Worm (Caenorhabditis elegans): ENCODE results near the gene Y37D8A.19.
A peak's percentile ranks its signal among the peaks of the same experiment; 100 is the strongest.

ce11 chrIII:12967437-12968043 lies 37.9 kb downstream of the Y37D8A.19 start:
- TF ChIP-seq pax-1 (tag; optimal IDR thresholded peaks at IDR 0.05) (no peak), ceh-34 (tag; optimal IDR thresholded peaks at IDR 0.05) (no peak), nfya-1 (tag; optimal IDR thresholded peaks at IDR 0.05) (no peak), ama-1 (optimal IDR thresholded peaks at IDR 0.05) (no peak), elt-2 (tag; optimal IDR thresholded peaks at IDR 0.05) (peak; percentile 64), fkh-10 (GFP tag; optimal IDR thresholded peaks at IDR 0.05) (no peak), eyg-1 (tag; optimal IDR thresholded peaks at IDR 0.05) (no peak), ets-4 (tag; optimal IDR thresholded peaks at IDR 0.05) (no peak), C08G9.2 (tag; optimal IDR thresholded peaks at IDR 0.05) (no peak), pqm-1 (tag; optimal IDR thresholded peaks at IDR 0.05) (no peak)
